Fruit fly (Drosophila melanogaster) whole organism, embryonic: Measurements from ENCODE around the gene nAChRalpha5.

Experiments used
- CG10979 ChIP-seq: fragments of 200-800 bp; sonication (Bioruptor generic); optimal IDR thresholded peaks from 2 replicates; lab custom pipeline; 2018; ENCODE audit warnings: missing biosample characterization, mild to moderate bottlenecking, missing genetic modification characterization, moderate library complexity
- CG11247 ChIP-seq: fragments of 200-800 bp; sonication (Bioruptor generic); IDR thresholded peaks from 2 replicates; pipeline ENCODE4 v1.3.6; 2022; ENCODE audit warnings: missing biosample characterization, missing genetic modification characterization
- CG12104 ChIP-seq: fragments of 200-800 bp; sonication (Bioruptor generic); optimal IDR thresholded peaks from 3 replicates; lab custom pipeline; 2016; ENCODE audit warnings: missing biosample characterization, missing genetic modification characterization
- CG12236 ChIP-seq: fragments of 200-800 bp; sonication (Bioruptor generic); optimal IDR thresholded peaks from 2 replicates; lab custom pipeline; 2016; ENCODE audit warnings: missing biosample characterization, missing genetic modification characterization
- CG14965 ChIP-seq: fragments of 200-800 bp; sonication (Bioruptor generic); optimal IDR thresholded peaks from 2 replicates; lab custom pipeline; 2016; ENCODE audit warnings: missing biosample characterization, missing genetic modification characterization, borderline replicate concordance
- CG15269 ChIP-seq: fragments of 200-800 bp; sonication (Bioruptor generic); optimal IDR thresholded peaks from 2 replicates; lab custom pipeline; 2018; ENCODE audit warnings: missing biosample characterization, mild to moderate bottlenecking, missing genetic modification characterization, moderate library complexity
- CG1647 ChIP-seq: fragments of 200-800 bp; sonication (Bioruptor generic); optimal IDR thresholded peaks from 3 replicates; lab custom pipeline; 2016; ENCODE audit warnings: missing biosample characterization, missing genetic modification characterization
- CG17802 ChIP-seq: fragments of 200-800 bp; sonication (Bioruptor generic); optimal IDR thresholded peaks from 2 replicates; lab custom pipeline; 2018; ENCODE audit warnings: missing biosample characterization, mild to moderate bottlenecking, missing genetic modification characterization, moderate library complexity
- CG3065 ChIP-seq: fragments of 200-800 bp; sonication (Bioruptor generic); optimal IDR thresholded peaks from 2 replicates; lab custom pipeline; 2016; ENCODE audit warnings: missing biosample characterization, missing genetic modification characterization
- CG31224 ChIP-seq: fragments of 200-800 bp; sonication (Bioruptor generic); IDR thresholded peaks from 2 replicates; pipeline ENCODE4 v1.3.6; 2022; ENCODE audit warnings: missing biosample characterization, missing genetic modification characterization
- CG31388 ChIP-seq: fragments of 200-800 bp; sonication (Bioruptor generic); optimal IDR thresholded peaks from 2 replicates; lab custom pipeline; 2016; ENCODE audit warnings: missing biosample characterization, missing genetic modification characterization
- CG32532 ChIP-seq: fragments of 200-800 bp; sonication (Bioruptor generic); IDR thresholded peaks from 2 replicates; pipeline ENCODE4 v1.3.6; 2022; ENCODE audit warnings: missing biosample characterization, missing genetic modification characterization
- CG3847 ChIP-seq: fragments of 200-800 bp; sonication (Bioruptor generic); IDR thresholded peaks from 2 replicates; pipeline ENCODE4 v1.3.6; 2022; ENCODE audit warnings: missing biosample characterization, missing genetic modification characterization
- CG6813 ChIP-seq: fragments of 200-800 bp; sonication (Bioruptor generic); optimal IDR thresholded peaks from 2 replicates; lab custom pipeline; 2017; ENCODE audit warnings: missing biosample characterization, missing genetic modification characterization, mild to moderate bottlenecking, moderate library complexity, missing genetic modification reagents
- CG7271 ChIP-seq: fragments of 200-800 bp; sonication (Bioruptor generic); optimal IDR thresholded peaks from 2 replicates; lab custom pipeline; 2018; ENCODE audit warnings: missing biosample characterization, mild to moderate bottlenecking, missing genetic modification characterization, moderate library complexity
- CG9215 ChIP-seq: fragments of 200-800 bp; sonication (Bioruptor generic); IDR thresholded peaks from 2 replicates; pipeline ENCODE4 v1.3.6; 2022; ENCODE audit warnings: missing biosample characterization, missing genetic modification characterization
- CG9437 ChIP-seq: fragments of 200-800 bp; sonication (Bioruptor generic); optimal IDR thresholded peaks from 2 replicates; lab custom pipeline; 2018; ENCODE audit warnings: missing biosample characterization, mild to moderate bottlenecking, missing genetic modification characterization
- CG9876 ChIP-seq: fragments of 200-800 bp; sonication (Bioruptor generic); optimal IDR thresholded peaks from 2 replicates; lab custom pipeline; 2016; ENCODE audit warnings: missing biosample characterization, missing genetic modification characterization
- CTCF ChIP-seq: fragments of 200-800 bp; sonication (Bioruptor generic); optimal IDR thresholded peaks from 2 replicates; lab custom pipeline; 2017; ENCODE audit warnings: missing biosample characterization, mild to moderate bottlenecking, missing genetic modification characterization, moderate library complexity
- Dbx ChIP-seq: fragments of 200-800 bp; sonication (Bioruptor generic); IDR thresholded peaks from 3 replicates; pipeline ENCODE4 v1.3.6; 2022; ENCODE audit warnings: missing biosample characterization, missing genetic modification characterization
- Dek ChIP-seq: fragments of 200-800 bp; sonication (Bioruptor generic); optimal IDR thresholded peaks from 3 replicates; lab custom pipeline; 2019; ENCODE audit warnings: missing biosample characterization, mild to moderate bottlenecking, missing genetic modification characterization, moderate library complexity
- Ets97D ChIP-seq: fragments of 200-800 bp; sonication (Bioruptor generic); optimal IDR thresholded peaks from 3 replicates; lab custom pipeline; 2016; ENCODE audit warnings: missing biosample characterization, missing genetic modification characterization
- Hey ChIP-seq: fragments of 200-800 bp; sonication (Bioruptor generic); optimal IDR thresholded peaks from 3 replicates; lab custom pipeline; 2018; ENCODE audit warnings: missing biosample characterization, mild to moderate bottlenecking, missing genetic modification characterization
- HmgD ChIP-seq: fragments of 200-800 bp; sonication (Bioruptor generic); optimal IDR thresholded peaks from 3 replicates; lab custom pipeline; 2016; ENCODE audit warnings: missing biosample characterization, missing genetic modification characterization
- Neu2 ChIP-seq: fragments of 200-800 bp; sonication (Bioruptor generic); optimal IDR thresholded peaks from 3 replicates; lab custom pipeline; 2016; ENCODE audit warnings: missing biosample characterization, missing genetic modification characterization, borderline replicate concordance
- Nf-YA ChIP-seq: fragments of 200-800 bp; sonication (Bioruptor generic); IDR thresholded peaks from 2 replicates; pipeline ENCODE4 v1.3.6; 2022; ENCODE audit warnings: missing biosample characterization, missing genetic modification characterization
- Optix ChIP-seq: fragments of 200-800 bp; sonication (Bioruptor generic); IDR thresholded peaks from 3 replicates; pipeline ENCODE4 v1.3.6; 2022; ENCODE audit warnings: missing biosample characterization, missing genetic modification characterization
- Ptx1 ChIP-seq: fragments of 200-800 bp; sonication (Bioruptor generic); IDR thresholded peaks from 2 replicates; pipeline ENCODE4 v1.3.6; 2022; ENCODE audit warnings: missing biosample characterization, missing genetic modification characterization
- Sox100B ChIP-seq: fragments of 200-800 bp; sonication (Bioruptor generic); optimal IDR thresholded peaks from 3 replicates; lab custom pipeline; 2018; ENCODE audit warnings: missing biosample characterization, mild to moderate bottlenecking, missing genetic modification characterization
- TFAM ChIP-seq: fragments of 200-800 bp; sonication (Bioruptor generic); optimal IDR thresholded peaks from 2 replicates; lab custom pipeline; 2017; ENCODE audit warnings: missing biosample characterization, missing genetic modification characterization, inconsistent platforms
- Vsx1 ChIP-seq: fragments of 200-800 bp; sonication (Bioruptor generic); optimal IDR thresholded peaks from 2 replicates; lab custom pipeline; 2017; ENCODE audit warnings: missing biosample characterization, mild to moderate bottlenecking, missing genetic modification characterization, missing genetic modification reagents
- abd-A ChIP-seq: fragments of 200-800 bp; sonication (Bioruptor generic); optimal IDR thresholded peaks from 3 replicates; lab custom pipeline; 2019; ENCODE audit warnings: missing biosample characterization, mild to moderate bottlenecking, missing genetic modification characterization, moderate library complexity
- aop ChIP-seq: fragments of 200-800 bp; sonication (Bioruptor generic); IDR thresholded peaks from 2 replicates; pipeline ENCODE4 v1.3.6; 2022; ENCODE audit warnings: missing biosample characterization, missing genetic modification characterization
- bcd ChIP-seq: fragments of 200-800 bp; sonication (Bioruptor generic); optimal IDR thresholded peaks from 2 replicates; lab custom pipeline; 2017; ENCODE audit warnings: missing biosample characterization, mild to moderate bottlenecking, missing genetic modification characterization
- chif ChIP-seq, 2 experiments: fragments of 200-800 bp; sonication (Bioruptor generic); optimal IDR thresholded peaks; 3 replicates each; lab custom pipeline; 2016; ENCODE audit warnings: missing biosample characterization in 2 of 2, missing genetic modification characterization in 2 of 2
- chm ChIP-seq: fragments of 200-800 bp; sonication (Bioruptor generic); IDR thresholded peaks from 2 replicates; pipeline ENCODE4 v1.3.6; 2022; ENCODE audit warnings: missing biosample characterization, missing genetic modification characterization
- croc ChIP-seq: fragments of 200-800 bp; sonication (Bioruptor generic); conservative IDR thresholded peaks from 3 replicates; pipeline ENCODE4 v1.3.6; 2022; ENCODE audit warnings: missing biosample characterization, missing genetic modification characterization
- crp ChIP-seq, 2 experiments: fragments of 200-800 bp; sonication (Bioruptor generic); optimal IDR thresholded peaks; 2 replicates in 1 of 2; 3 replicates in 1 of 2; lab custom pipeline; 2017; ENCODE audit warnings: missing biosample characterization in 2 of 2, missing genetic modification characterization in 2 of 2, mild to moderate bottlenecking in 1 of 2, moderate library complexity in 1 of 2
- danr ChIP-seq: fragments of 200-800 bp; sonication (Bioruptor generic); IDR thresholded peaks from 2 replicates; pipeline ENCODE4 v1.3.6; 2022; ENCODE audit warnings: missing biosample characterization, missing genetic modification characterization
- kay ChIP-seq: fragments of 200-800 bp; sonication (Bioruptor generic); optimal IDR thresholded peaks from 2 replicates; lab custom pipeline; 2016; ENCODE audit warnings: missing biosample characterization, missing genetic modification characterization
- kni ChIP-seq: fragments of 200-800 bp; sonication (Bioruptor generic); optimal IDR thresholded peaks from 3 replicates; lab custom pipeline; 2017; ENCODE audit warnings: mild to moderate bottlenecking, missing biosample characterization, missing genetic modification reagents, missing genetic modification characterization
- odd ChIP-seq: fragments of 200-800 bp; sonication (Bioruptor generic); optimal IDR thresholded peaks from 2 replicates; lab custom pipeline; 2017; ENCODE audit warnings: missing biosample characterization, mild to moderate bottlenecking, missing genetic modification characterization
- pnt ChIP-seq: fragments of 200-800 bp; sonication (Bioruptor generic); optimal IDR thresholded peaks from 3 replicates; lab custom pipeline; 2016; ENCODE audit warnings: missing biosample characterization, missing genetic modification characterization
- sisA ChIP-seq: fragments of 200-800 bp; sonication (Bioruptor generic); IDR thresholded peaks from 2 replicates; pipeline ENCODE4 v1.3.6; 2022; ENCODE audit warnings: missing biosample characterization, missing genetic modification characterization
- slou ChIP-seq: fragments of 200-800 bp; sonication (Bioruptor generic); optimal IDR thresholded peaks from 3 replicates; lab custom pipeline; 2016; ENCODE audit warnings: missing biosample characterization, missing genetic modification characterization
- sob ChIP-seq: fragments of 200-800 bp; sonication (Bioruptor generic); IDR thresholded peaks from 2 replicates; pipeline ENCODE4 v1.3.6; 2022; ENCODE audit warnings: missing biosample characterization, missing genetic modification characterization
- sug ChIP-seq: fragments of 200-800 bp; optimal IDR thresholded peaks from 2 replicates; lab custom pipeline; 2019; ENCODE audit warnings: missing biosample characterization, mild to moderate bottlenecking, missing genetic modification characterization, moderate library complexity
- trh ChIP-seq: fragments of 200-800 bp; sonication (Bioruptor generic); optimal IDR thresholded peaks from 2 replicates; lab custom pipeline; 2016; ENCODE audit warnings: missing biosample characterization, missing genetic modification characterization
- tup ChIP-seq: fragments of 200-800 bp; sonication (Bioruptor generic); optimal IDR thresholded peaks from 2 replicates; lab custom pipeline; 2016; ENCODE audit warnings: missing biosample characterization, mild to moderate bottlenecking, missing genetic modification characterization, moderate library complexity
- twi ChIP-seq: fragments of 200-800 bp; optimal IDR thresholded peaks from 2 replicates; lab custom pipeline; 2019; ENCODE audit warnings: missing biosample characterization, mild to moderate bottlenecking, missing genetic modification characterization, moderate library complexity
- unc-4 ChIP-seq: fragments of 200-800 bp; sonication (Bioruptor generic); IDR thresholded peaks from 2 replicates; pipeline ENCODE4 v1.3.6; 2022; ENCODE audit warnings: missing biosample characterization, missing genetic modification characterization; ENCODE audit not compliant: partially characterized antibody

Gene nAChRalpha5

DNA sequence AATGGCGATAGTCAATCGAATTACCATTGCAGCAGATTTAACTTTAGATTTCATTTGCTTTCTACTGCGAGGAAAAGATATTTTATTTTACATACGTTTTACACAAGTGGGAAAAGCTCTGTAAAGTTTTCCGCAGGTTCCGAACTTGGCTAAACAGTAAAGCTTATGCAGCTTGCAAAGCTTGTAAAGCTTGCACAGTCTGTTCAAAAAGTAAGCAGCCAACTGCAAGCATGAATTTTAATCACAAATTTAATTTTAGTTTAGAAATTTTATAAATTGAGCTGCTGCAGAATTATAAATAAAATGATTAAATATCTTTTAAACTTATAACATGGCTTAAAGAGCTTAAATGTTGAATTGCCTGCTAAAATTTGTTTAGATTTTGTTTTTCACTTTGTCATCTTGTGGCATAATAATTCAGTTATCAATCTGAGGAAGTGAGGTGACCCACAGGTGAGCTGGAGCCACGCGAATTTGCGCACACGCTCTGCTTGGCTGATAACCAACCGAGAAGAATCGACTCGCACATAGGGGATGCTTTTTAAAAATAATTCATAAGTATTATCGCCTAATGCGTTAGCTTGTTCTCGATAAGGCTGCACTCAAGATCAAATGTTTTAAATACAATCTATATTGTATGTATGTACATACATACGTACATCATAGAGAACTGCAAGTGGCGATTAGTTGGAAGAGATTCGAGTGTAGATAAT lies 28.2 kb upstream of the nAChRalpha5 start (continued):
- TF ChIP-seq Ptx1 (GFP tag; lab: Robert Waterston, UW) = peak; percentile 75
- TF ChIP-seq CG9876 (GFP tag; lab: Kevin White, UChicago) = no peak
- no peak for TF ChIP-seq CG9437
- peak; percentile 53 for TF ChIP-seq Dek (tag; lab: Kevin White, UChicago)
- TF ChIP-seq chm (GFP tag; lab: Robert Waterston, UW) = no peak; the same call in 1 of the 2 replicates
- no peak for TF ChIP-seq CG12236
- no peak for TF ChIP-seq CG17802 (tag; lab: Kevin White, UChicago)
- no peak for TF ChIP-seq CG10979 (tag; lab: Kevin White, UChicago)
- no peak for TF ChIP-seq aop (GFP tag; lab: Robert Waterston, UW)
- no peak for TF ChIP-seq CG1647 (GFP tag; lab: Kevin White, UChicago)
- no peak for TF ChIP-seq TFAM (GFP tag; lab: Kevin White, UChicago)
- TF ChIP-seq tup (GFP tag; lab: Kevin White, UChicago) = no peak
- no peak for TF ChIP-seq Ets97D (GFP tag; lab: Kevin White, UChicago)
- TF ChIP-seq CG3065 (GFP tag; lab: Kevin White, UChicago) = no peak
- no peak for TF ChIP-seq croc
- peak; percentile 31; the same call in 1 of the 2 replicates for TF ChIP-seq CG11247 (GFP tag; lab: Robert Waterston, UW)
- peak; percentile 64 for TF ChIP-seq sob
- TF ChIP-seq CG14965 (GFP tag; lab: Kevin White, UChicago) = no peak
- peak; percentile 71; the same call in 2 of the 3 replicates for TF ChIP-seq Dbx (GFP tag; lab: Robert Waterston, UW)
- TF ChIP-seq CG12104 (GFP tag; lab: Kevin White, UChicago) = no peak
- TF ChIP-seq Hey = no peak
- no peak for TF ChIP-seq HmgD (GFP tag; lab: Kevin White, UChicago)
- no peak; the same call in 1 of the 2 replicates for TF ChIP-seq sisA (GFP tag; lab: Robert Waterston, UW)
- TF ChIP-seq crp (GFP tag; optimal IDR thresholded peaks at IDR 0.05; lab: Kevin White, UChicago) = no peak
- no peak for TF ChIP-seq Neu2
- peak; percentile 56; the same call in 1 of the 2 replicates for TF ChIP-seq CG3847 (GFP tag; lab: Robert Waterston, UW)
- TF ChIP-seq Vsx1 = no peak
- no peak for TF ChIP-seq danr (GFP tag; lab: Robert Waterston, UW)
- TF ChIP-seq CG7271 (tag; lab: Kevin White, UChicago) = no peak
- no peak for TF ChIP-seq Nf-YA (GFP tag; lab: Robert Waterston, UW)
- TF ChIP-seq slou (GFP tag; lab: Kevin White, UChicago) = no peak
- no peak for TF ChIP-seq kni (GFP tag; lab: Kevin White, UChicago)
- no peak for TF ChIP-seq CG9215 (GFP tag; lab: Robert Waterston, UW)
- TF ChIP-seq pnt (GFP tag; lab: Kevin White, UChicago) = no peak
- TF ChIP-seq bcd (GFP tag; lab: Kevin White, UChicago) = peak; percentile 43
- peak; percentile 80 for TF ChIP-seq CG32532 (GFP tag; lab: Robert Waterston, UW)
- TF ChIP-seq kay = no peak
- peak; percentile 41 for TF ChIP-seq sug
- TF ChIP-seq chif (GFP tag; optimal IDR thresholded peaks at IDR 0.05; lab: Kevin White, UChicago) = no peak
- no peak for TF ChIP-seq trh (GFP tag; lab: Kevin White, UChicago)
- TF ChIP-seq Sox100B (GFP tag; lab: Kevin White, UChicago) = peak; percentile 34
- no peak; the same call in 1 of the 2 replicates for TF ChIP-seq CG31224
- TF ChIP-seq CTCF = peak; percentile 83
- TF ChIP-seq odd = no peak
- TF ChIP-seq CG31388 (GFP tag; lab: Kevin White, UChicago) = no peak
- TF ChIP-seq unc-4 (GFP tag; lab: Robert Waterston, UW) = no peak
- no peak for TF ChIP-seq Optix (GFP tag; lab: Robert Waterston, UW)
- TF ChIP-seq CG6813 (GFP tag; lab: Kevin White, UChicago) = no peak
- TF ChIP-seq twi (tag; lab: Kevin White, UChicago) = no peak
- no peak for TF ChIP-seq abd-A (tag; lab: Kevin White, UChicago)
- peak; percentile 59 for TF ChIP-seq CG15269 (tag; lab: Kevin White, UChicago)
